Worm (Caenorhabditis elegans) whole organism, L4 larva: ENCODE data around the gene alh-5.

Source experiments
- F37D6.2 ChIP-seq: sonication (generic microtip); optimal IDR thresholded peaks from 2 replicates; lab custom pipeline; 2016; ENCODE audit warnings: mild to moderate bottlenecking, missing genetic modification characterization, missing compliant biosample characterization
- R02D3.7 ChIP-seq: fragments of 150-350 bp; sonication (generic microtip); optimal IDR thresholded peaks from 3 replicates; lab custom pipeline; 2014; ENCODE audit warnings: missing biosample characterization, missing genetic modification characterization
- lin-39 ChIP-seq: fragments of 150-350 bp; optimal IDR thresholded peaks from 2 replicates; lab custom pipeline; 2014; ENCODE audit warnings: missing biosample characterization, missing genetic modification reagents, missing genetic modification characterization
- mdl-1 ChIP-seq, 2 experiments: fragments of 150-350 bp in 1 of 2; sonication (generic microtip) in 1 of 2; optimal IDR thresholded peaks; 2 replicates each; lab custom pipeline; 2014 to 2017; ENCODE audit warnings: missing biosample characterization in 2 of 2, missing genetic modification characterization in 2 of 2
- nhr-11 ChIP-seq: fragments of 150-350 bp; optimal IDR thresholded peaks from 2 replicates; lab custom pipeline; 2014; ENCODE audit warnings: missing biosample characterization, missing genetic modification characterization
- pha-4 ChIP-seq, 2 experiments: fragments of 150-350 bp in 1 of 2; fragments of 200-800 bp in 1 of 2; sonication (Bioruptor generic) in 1 of 2; IDR thresholded peaks in 1 of 2; optimal IDR thresholded peaks in 1 of 2; 2 replicates each; pipeline versions ENCODE4 v1.3.6 to Lab custom; 2014 to 2022; ENCODE audit warnings: missing genetic modification characterization in 2 of 2, missing genetic modification reagents in 2 of 2, missing biosample characterization in 1 of 2, missing compliant biosample characterization in 1 of 2
- pqm-1 ChIP-seq: sonication (generic microtip); optimal IDR thresholded peaks from 2 replicates; lab custom pipeline; 2017; ENCODE audit warnings: missing biosample characterization, missing genetic modification characterization
- sdz-12 ChIP-seq: fragments of 200-800 bp; sonication (Bioruptor generic); optimal IDR thresholded peaks from 2 replicates; lab custom pipeline; 2018; ENCODE audit warnings: mild to moderate bottlenecking, missing genetic modification characterization, missing compliant biosample characterization
- skn-1 ChIP-seq: fragments of 150-350 bp; optimal IDR thresholded peaks from 2 replicates; lab custom pipeline; 2014; ENCODE audit warnings: missing biosample characterization, missing genetic modification characterization
- spr-3 ChIP-seq: fragments of 200-800 bp; sonication (Bioruptor generic); optimal IDR thresholded peaks from 2 replicates; lab custom pipeline; 2018; ENCODE audit warnings: mild to moderate bottlenecking, missing genetic modification characterization, missing compliant biosample characterization
- unc-130 ChIP-seq: sonication (generic microtip); optimal IDR thresholded peaks from 2 replicates; lab custom pipeline; 2016; ENCODE audit warnings: missing genetic modification reagents, missing genetic modification characterization, missing compliant biosample characterization

DNA sequence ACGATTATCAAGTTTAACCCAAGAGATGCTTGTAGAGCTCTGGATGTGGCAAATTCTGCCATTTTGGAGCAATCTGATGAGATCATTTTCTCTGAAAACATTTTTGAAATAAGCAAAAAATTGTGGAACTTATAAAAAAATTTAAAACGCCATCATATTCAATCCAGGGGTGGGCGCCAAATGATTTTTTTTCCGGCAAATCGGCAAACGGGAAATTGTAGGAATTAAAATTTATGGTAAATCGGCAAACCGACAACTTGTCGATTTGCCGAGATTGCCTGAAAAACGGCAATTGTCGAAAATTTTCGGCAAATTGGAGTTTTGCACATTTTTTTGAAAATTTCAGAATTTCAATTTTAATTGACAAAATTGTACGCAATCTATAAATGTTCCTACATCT is 36.2 kb upstream of the alh-5 start, which contains the start of gene srab-23:
- TF ChIP-seq mdl-1 (tag; optimal IDR thresholded peaks at IDR 0.05; lab: Kevin White, UChicago) (no peak), lin-39 (tag; lab: Kevin White, UChicago) (no peak), unc-130 (GFP tag; lab: Kevin White, UChicago) (no peak), nhr-11 (tag; lab: Kevin White, UChicago) (no peak), skn-1 (tag; lab: Kevin White, UChicago) (no peak), pha-4 (GFP tag; IDR thresholded peaks at IDR 0.05; lab: Robert Waterston, UW) (no peak), pha-4 (tag; optimal IDR thresholded peaks at IDR 0.05; lab: Kevin White, UChicago) (no peak), F37D6.2 (tag; lab: Kevin White, UChicago) (no peak), spr-3 (no peak), R02D3.7 (tag; lab: Kevin White, UChicago) (no peak), pqm-1 (tag; lab: Kevin White, UChicago) (no peak), sdz-12 (GFP tag; lab: Kevin White, UChicago) (no peak)
